Fruit fly (Drosophila melanogaster): ENCODE measurements around the gene Rbf.

The Rbf gene

DNA sequence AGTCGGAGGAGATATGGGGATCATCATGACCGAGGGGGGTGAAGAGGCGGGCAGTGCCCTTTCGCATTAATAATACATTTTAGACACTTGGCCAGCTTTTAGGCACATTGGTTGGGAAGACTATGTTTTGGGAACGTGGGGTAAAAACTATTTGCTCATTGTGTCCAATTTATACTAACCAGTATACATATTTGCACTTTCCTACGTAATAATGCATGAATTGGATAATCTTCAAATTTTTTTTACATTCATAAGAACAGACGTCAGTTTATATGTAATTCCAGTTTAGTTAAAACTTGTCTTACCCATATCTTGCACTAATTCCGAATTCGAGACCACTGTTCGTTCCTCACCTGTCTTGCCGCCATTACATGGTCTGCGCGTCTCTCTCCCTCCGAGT, 21.9 kb downstream of the Rbf start (continued):
- TF ChIP-seq Sox15 (GFP tag; optimal IDR thresholded peaks at IDR 0.05) = peak; percentile 19
- peak; percentile 61 for TF ChIP-seq acj6 (GFP tag; optimal IDR thresholded peaks at IDR 0.05)
- TF ChIP-seq fkh (GFP tag; optimal IDR thresholded peaks at IDR 0.05) = no peak
- TF ChIP-seq cyc (GFP tag; optimal IDR thresholded peaks at IDR 0.05) = peak; percentile 38
- TF ChIP-seq Lpt (GFP tag; optimal IDR thresholded peaks at IDR 0.05) = peak; percentile 60
- TF ChIP-seq Hr4 (GFP tag; optimal IDR thresholded peaks at IDR 0.05) = peak; percentile 36
- TF ChIP-seq Sox102F (GFP tag; optimal IDR thresholded peaks at IDR 0.05) = peak; percentile 64
- TF ChIP-seq CG10631 (GFP tag; optimal IDR thresholded peaks at IDR 0.05) = peak; percentile 60
- TF ChIP-seq CG9139 (GFP tag; optimal IDR thresholded peaks at IDR 0.05) = no peak
- peak; percentile 36 for TF ChIP-seq CG11762 (GFP tag; optimal IDR thresholded peaks at IDR 0.05; ENCODE audit: insufficient read depth)
- TF ChIP-seq Met (GFP tag; optimal IDR thresholded peaks at IDR 0.05) = peak; percentile 68
- peak; percentile 38 for TF ChIP-seq CG1621 (tag; optimal IDR thresholded peaks at IDR 0.05)
- peak; percentile 54 for TF ChIP-seq CG3919 (GFP tag; optimal IDR thresholded peaks at IDR 0.05)
- TF ChIP-seq CG3032 (tag; optimal IDR thresholded peaks at IDR 0.05) = peak; percentile 45
- peak; percentile 83 for TF ChIP-seq Eip78C (GFP tag)
- peak; percentile 65 for TF ChIP-seq CG6792 (GFP tag; optimal IDR thresholded peaks at IDR 0.05)

DNA sequence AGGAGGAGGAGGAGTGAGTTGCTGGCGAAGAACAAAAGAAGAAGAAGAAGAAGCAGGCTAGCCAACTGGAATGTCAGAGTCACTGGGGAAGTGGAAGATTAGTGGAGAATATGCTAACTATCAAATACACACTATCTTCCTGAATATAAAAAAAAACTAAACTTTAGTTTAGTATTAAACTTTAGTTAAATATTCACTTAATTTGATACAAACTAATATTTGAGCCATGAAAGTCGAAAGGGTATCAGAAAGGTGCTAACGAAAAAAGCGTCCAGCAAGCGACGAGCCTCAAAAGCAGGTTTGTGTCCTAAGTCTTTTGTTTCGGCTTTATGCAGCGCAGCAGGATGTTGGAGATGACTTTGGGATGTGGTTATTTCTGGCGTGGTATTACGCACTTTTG, 26.1 kb downstream of the Rbf start:
- TF ChIP-seq Met (GFP tag; optimal IDR thresholded peaks at IDR 0.05) = peak; percentile 81
- peak; percentile 79 for TF ChIP-seq CG6792 (GFP tag; optimal IDR thresholded peaks at IDR 0.05)
- TF ChIP-seq lz (GFP tag; optimal IDR thresholded peaks at IDR 0.05) = peak; percentile 79
- TF ChIP-seq Ets21C (GFP tag; optimal IDR thresholded peaks at IDR 0.05) = peak; percentile 44
- peak; percentile 30; the same call in 1 of the 2 replicates for TF ChIP-seq CG11294 (GFP tag; IDR thresholded peaks at IDR 0.05)
- TF ChIP-seq CG8119 (GFP tag; IDR thresholded peaks at IDR 0.05) = peak; percentile 73
- TF ChIP-seq CG6163 (GFP tag; IDR thresholded peaks at IDR 0.05) = peak; percentile 82
- TF ChIP-seq Eip93F (GFP tag; optimal IDR thresholded peaks at IDR 0.05) = peak; percentile 50
- peak; percentile 15 for TF ChIP-seq CG6276 (GFP tag; optimal IDR thresholded peaks at IDR 0.05)
- TF ChIP-seq CG3919 (GFP tag; optimal IDR thresholded peaks at IDR 0.05) = peak; percentile 76
- TF ChIP-seq vri (GFP tag; optimal IDR thresholded peaks at IDR 0.05) = peak; percentile 72
- peak; percentile 25 for TF ChIP-seq Sox15 (GFP tag; optimal IDR thresholded peaks at IDR 0.05)
- no peak for TF ChIP-seq Hr4 (GFP tag; optimal IDR thresholded peaks at IDR 0.05)
- peak; percentile 57 for TF ChIP-seq CG1621 (tag; optimal IDR thresholded peaks at IDR 0.05)
- peak; percentile 84 for TF ChIP-seq esn (GFP tag; optimal IDR thresholded peaks at IDR 0.05)
- TF ChIP-seq achi (GFP tag; optimal IDR thresholded peaks at IDR 0.05) = peak; percentile 72
- peak; percentile 57 for TF ChIP-seq Lpt (GFP tag; optimal IDR thresholded peaks at IDR 0.05)
- TF ChIP-seq net (GFP tag; optimal IDR thresholded peaks at IDR 0.05) = peak; percentile 58
- TF ChIP-seq Eip78C (GFP tag) = peak; percentile 94
- TF ChIP-seq svp (GFP tag) = peak; percentile 93
- TF ChIP-seq CG32006 (GFP tag; optimal IDR thresholded peaks at IDR 0.05) = peak; percentile 54
- peak; percentile 81 for TF ChIP-seq Sox102F (GFP tag; optimal IDR thresholded peaks at IDR 0.05)
- peak; percentile 46 for TF ChIP-seq CG7368 (GFP tag; optimal IDR thresholded peaks at IDR 0.05)
- peak; percentile 67 for TF ChIP-seq CG8632 (GFP tag; optimal IDR thresholded peaks at IDR 0.05)
- TF ChIP-seq CG3032 (tag; optimal IDR thresholded peaks at IDR 0.05) = peak; percentile 76
- TF ChIP-seq Hr39 (GFP tag; optimal IDR thresholded peaks at IDR 0.05) = peak; percentile 62
- TF ChIP-seq CG16779 (tag; optimal IDR thresholded peaks at IDR 0.05) = peak; percentile 14
- TF ChIP-seq CG15336 (GFP tag; IDR thresholded peaks at IDR 0.05) = peak; percentile 71; the same call in 1 of the 2 replicates
- peak; percentile 65 for TF ChIP-seq CG9139 (GFP tag; optimal IDR thresholded peaks at IDR 0.05)
- TF ChIP-seq OdsH (GFP tag; optimal IDR thresholded peaks at IDR 0.05) = peak; percentile 64
- no peak for TF ChIP-seq dac (GFP tag; optimal IDR thresholded peaks at IDR 0.05)
- TF ChIP-seq CG4318 (GFP tag; optimal IDR thresholded peaks at IDR 0.05) = no peak
- TF ChIP-seq acj6 (GFP tag; optimal IDR thresholded peaks at IDR 0.05) = peak; percentile 66
- peak; percentile 66 for TF ChIP-seq CG10669 (GFP tag; optimal IDR thresholded peaks at IDR 0.05)
- TF ChIP-seq pdm3 (GFP tag; optimal IDR thresholded peaks at IDR 0.05) = peak; percentile 73
- peak; percentile 73 for TF ChIP-seq cyc (GFP tag; optimal IDR thresholded peaks at IDR 0.05)
- TF ChIP-seq dsx (GFP tag; optimal IDR thresholded peaks at IDR 0.05; ENCODE audit: poor library complexity, severe bottlenecking) = peak; percentile 81
- TF ChIP-seq CG6854 (GFP tag; optimal IDR thresholded peaks at IDR 0.05) = peak; percentile 26
- TF ChIP-seq Eip75B (GFP tag; optimal IDR thresholded peaks at IDR 0.05) = peak; percentile 81
- peak; percentile 81 for TF ChIP-seq CG10631 (GFP tag; optimal IDR thresholded peaks at IDR 0.05)
- TF ChIP-seq ss (GFP tag; optimal IDR thresholded peaks at IDR 0.05) = peak; percentile 76 to 77
- TF ChIP-seq salr (GFP tag; optimal IDR thresholded peaks at IDR 0.05) = peak; percentile 40 to 45
- TF ChIP-seq CG11902 (GFP tag; optimal IDR thresholded peaks at IDR 0.05) = peak; percentile 44
- peak; percentile 56; the same call in 2 of the 3 replicates for TF ChIP-seq eg (GFP tag; IDR thresholded peaks at IDR 0.05)
- peak; percentile 65 for TF ChIP-seq fd59A (GFP tag; optimal IDR thresholded peaks at IDR 0.05)
